Worm (Caenorhabditis elegans): ENCODE results near the gene srd-31.

DNA sequence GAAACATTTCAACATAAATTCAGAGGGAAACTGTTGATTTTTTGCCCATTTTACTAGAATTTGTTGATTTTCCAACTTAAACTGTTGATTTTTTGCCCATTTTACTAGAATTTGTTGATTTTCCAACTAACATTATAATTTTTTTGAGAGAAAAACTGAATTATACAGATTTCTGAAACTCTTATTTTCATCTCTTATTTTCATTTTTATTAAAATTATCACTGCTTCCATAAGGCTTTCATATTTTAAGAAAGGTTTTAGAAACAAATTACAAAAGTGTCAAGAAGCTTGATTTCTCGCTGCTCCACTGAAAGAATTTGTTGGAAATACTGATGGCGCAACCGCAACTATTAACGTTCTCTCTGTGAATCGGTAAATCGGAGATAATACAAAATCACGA is 15.4 kb upstream of the srd-31 start:
- TF ChIP-seq zag-1 (tag; optimal IDR thresholded peaks at IDR 0.05) (no peak), dmd-4 (tag; optimal IDR thresholded peaks at IDR 0.05) (no peak), nhr-11 (tag; optimal IDR thresholded peaks at IDR 0.05) (no peak), unc-62 (GFP tag; optimal IDR thresholded peaks at IDR 0.05) (no peak), snpc-4 (tag; optimal IDR thresholded peaks at IDR 0.05) (no peak), lin-11 (tag; optimal IDR thresholded peaks at IDR 0.05) (no peak), fos-1 (tag; optimal IDR thresholded peaks at IDR 0.05) (no peak), skn-1 (tag; optimal IDR thresholded peaks at IDR 0.05) (no peak), alr-1 (tag; optimal IDR thresholded peaks at IDR 0.05) (no peak), nhr-237 (tag; optimal IDR thresholded peaks at IDR 0.05) (no peak), ama-1 (optimal IDR thresholded peaks at IDR 0.05) (no peak)

Measured in whole organism, L2 larva.